Worm (Caenorhabditis elegans): ENCODE results near the gene Y54H5A.2.

ce11 chrIII:5106893-5107471 is 42.4 kb downstream of the Y54H5A.2 start, which contains the start of gene dpy-17:
- TF ChIP-seq ama-1 (optimal IDR thresholded peaks at IDR 0.05), result peak; percentile 71
- TF ChIP-seq F13C5.2 (tag; optimal IDR thresholded peaks at IDR 0.05), result no peak
- no peak for TF ChIP-seq pes-1 (GFP tag; IDR thresholded peaks at IDR 0.05)
- no peak for TF ChIP-seq tra-4 (tag; optimal IDR thresholded peaks at IDR 0.05)
- no peak for TF ChIP-seq flt-1 (GFP tag; IDR thresholded peaks at IDR 0.05)
- no peak for TF ChIP-seq tbx-37 (GFP tag; conservative IDR thresholded peaks at IDR 0.05)
- no peak for TF ChIP-seq hnd-1 (tag; optimal IDR thresholded peaks at IDR 0.05)
- no peak for TF ChIP-seq ets-7 (tag; optimal IDR thresholded peaks at IDR 0.05)

All from whole organism, early embryonic.